Worm (Caenorhabditis elegans): Measurements from ENCODE around the gene skr-10.

- TF ChIP-seq madf-6 (GFP tag; IDR thresholded peaks at IDR 0.05): no peak
- no peak for TF ChIP-seq T07F8.4 (tag; optimal IDR thresholded peaks at IDR 0.05)
- TF ChIP-seq ztf-18 (tag; optimal IDR thresholded peaks at IDR 0.05): no peak
- no peak for TF ChIP-seq hmg-1.2 (GFP tag; IDR thresholded peaks at IDR 0.05)
These were observed 47.9 kb downstream of the skr-10 start, which contains the start of gene Y105C5B.20 for ce11 chrIV:15994505-15994904.
